Worm (Caenorhabditis elegans): Measurements from ENCODE around the gene trk-1.
A peak's percentile ranks its signal among the peaks of the same experiment; 100 is the strongest.

The trk-1 gene

ce11 chrX:8945011-8945410 lies 5.8 kb downstream of the trk-1 start:
- TF ChIP-seq pax-3 (tag; optimal IDR thresholded peaks at IDR 0.05) (no peak), fkh-8 (tag; optimal IDR thresholded peaks at IDR 0.05) (no peak), efl-1 (optimal IDR thresholded peaks at IDR 0.05) (no peak), efl-1 (GFP tag; optimal IDR thresholded peaks at IDR 0.05 in 1 of 2) (no peak), nhr-237 (tag; optimal IDR thresholded peaks at IDR 0.05) (no peak), swsn-7 (tag; optimal IDR thresholded peaks at IDR 0.05) (no peak), hlh-17 (GFP tag; optimal IDR thresholded peaks at IDR 0.05; ENCODE audit: borderline replicate concordance) (no peak), blmp-1 (tag; optimal IDR thresholded peaks at IDR 0.05) (no peak), pqm-1 (tag; optimal IDR thresholded peaks at IDR 0.05) (no peak), nhr-76 (tag; optimal IDR thresholded peaks at IDR 0.05) (no peak), nhr-19 (GFP tag; conservative IDR thresholded peaks at IDR 0.05) (no peak), rnt-1 (tag; optimal IDR thresholded peaks at IDR 0.05) (no peak)

DNA sequence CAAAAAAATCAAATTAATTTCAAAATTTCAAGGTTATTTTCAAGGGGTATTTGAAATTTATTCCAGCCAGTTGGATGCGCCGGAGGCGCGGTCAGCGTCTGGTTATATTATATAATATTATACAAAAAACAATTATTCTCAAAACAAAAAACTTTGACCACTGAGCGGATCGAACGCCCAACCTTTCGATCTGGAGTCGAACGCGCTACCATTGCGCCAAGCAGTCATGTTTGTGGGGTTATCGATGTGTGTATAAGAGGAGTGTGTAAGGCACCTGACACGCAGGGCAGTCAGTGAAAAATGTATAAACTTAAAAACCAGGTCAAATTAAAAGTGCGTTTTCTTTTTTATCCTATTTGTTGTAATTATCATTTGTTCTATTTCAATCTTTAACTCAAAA lies 6.7 kb downstream of the trk-1 start:
- TF ChIP-seq nhr-90 (tag; optimal IDR thresholded peaks at IDR 0.05; ENCODE audit: poor library complexity) (peak; percentile 50), lir-3 (tag; optimal IDR thresholded peaks at IDR 0.05; ENCODE audit: poor library complexity) (peak; percentile 11), egl-27 (tag; optimal IDR thresholded peaks at IDR 0.05) (no peak), jun-1 (tag; optimal IDR thresholded peaks at IDR 0.05) (no peak), unc-30 (tag; optimal IDR thresholded peaks at IDR 0.05) (no peak), nhr-20 (tag; optimal IDR thresholded peaks at IDR 0.05) (peak; percentile 14), nhr-47 (tag; optimal IDR thresholded peaks at IDR 0.05) (peak; percentile 37), lin-35 (GFP tag; optimal IDR thresholded peaks at IDR 0.05) (peak in 1 of 2 experiments; percentile 42), snu-23 (GFP tag; optimal IDR thresholded peaks at IDR 0.05) (peak; percentile 54), nhr-19 (GFP tag; conservative IDR thresholded peaks at IDR 0.05) (peak; percentile 20; the same call in 1 of the 2 replicates), ceh-88 (GFP tag; IDR thresholded peaks at IDR 0.05) (no peak), egl-13 (tag; optimal IDR thresholded peaks at IDR 0.05) (no peak), xbp-1 (tag; optimal IDR thresholded peaks at IDR 0.05) (no peak), mdl-1 (tag; optimal IDR thresholded peaks at IDR 0.05) (peak in 1 of 2 experiments; percentile 10), skn-1 (tag; optimal IDR thresholded peaks at IDR 0.05) (no peak), lin-13 (GFP tag; optimal IDR thresholded peaks at IDR 0.05) (no peak), rnt-1 (tag; optimal IDR thresholded peaks at IDR 0.05) (peak; percentile 40), ceh-63 (GFP tag; optimal IDR thresholded peaks at IDR 0.05) (no peak), nhr-71 (tag; optimal IDR thresholded peaks at IDR 0.05) (peak; percentile 13), unc-62 (GFP tag; optimal IDR thresholded peaks at IDR 0.05) (no peak), unc-86 (tag; optimal IDR thresholded peaks at IDR 0.05) (no peak)

DNA sequence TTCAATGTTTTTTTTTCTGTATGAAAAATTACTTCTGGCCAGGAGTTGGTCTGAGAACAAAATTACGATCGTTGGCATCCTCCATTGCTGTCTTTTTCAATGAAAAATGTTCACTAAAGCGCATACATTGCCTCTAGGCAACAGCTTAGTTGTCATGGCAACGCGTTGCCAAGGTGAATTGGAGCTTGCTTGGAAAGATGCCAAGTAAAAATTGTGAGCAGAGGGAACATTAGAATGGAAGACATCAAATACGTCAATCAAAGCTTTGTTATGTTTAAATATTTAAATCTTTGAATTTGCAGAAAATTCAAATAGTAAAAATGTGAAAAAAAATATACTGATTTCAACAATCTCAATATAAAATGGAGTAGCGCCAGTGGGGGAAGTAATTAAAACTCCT lies 10.7 kb downstream of the trk-1 start, which contains the start of gene dylt-2:
TSS of gene dylt-2 (minus strand) at position 101 of the 400 bp plus-strand sequence.
- TF ChIP-seq fkh-8 (tag; optimal IDR thresholded peaks at IDR 0.05) (peak; percentile 43), fkh-4 (tag; optimal IDR thresholded peaks at IDR 0.05; ENCODE audit: borderline replicate concordance) (no peak)

DNA sequence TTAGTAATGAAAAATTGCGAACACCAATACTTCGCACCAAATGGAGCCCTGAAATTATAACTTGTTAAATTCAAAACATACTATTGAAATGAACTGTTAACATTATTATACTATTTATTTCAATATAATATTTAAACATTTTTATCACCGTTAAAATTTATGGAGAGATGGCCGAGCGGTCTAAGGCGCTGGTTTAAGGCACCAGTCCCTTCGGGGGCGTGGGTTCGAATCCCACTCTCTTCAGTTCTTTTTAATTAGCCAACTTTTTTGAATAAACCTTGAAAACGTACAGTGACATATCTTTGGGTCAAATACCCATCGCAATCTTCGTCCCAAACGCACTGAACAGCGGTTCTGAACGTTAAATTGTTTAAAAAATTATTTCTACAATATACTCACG lies 11.4 kb downstream of the trk-1 start:
- TF ChIP-seq C04F5.9 (tag; optimal IDR thresholded peaks at IDR 0.05): no peak
- TF ChIP-seq nhr-90 (tag; optimal IDR thresholded peaks at IDR 0.05; ENCODE audit: poor library complexity): peak; percentile 8

ce11 chrX:8934988-8935387 lies 15.8 kb downstream of the trk-1 start:
- TF ChIP-seq tbx-2 (tag; optimal IDR thresholded peaks at IDR 0.05) (no peak), blmp-1 (tag; optimal IDR thresholded peaks at IDR 0.05) (peak; percentile 9), nhr-85 (tag) (peak; percentile 66), sptf-1 (tag; optimal IDR thresholded peaks at IDR 0.05) (no peak), swsn-7 (tag; optimal IDR thresholded peaks at IDR 0.05) (no peak), ama-1 (optimal IDR thresholded peaks at IDR 0.05) (no peak), zag-1 (tag; optimal IDR thresholded peaks at IDR 0.05) (no peak), C04F5.9 (tag; optimal IDR thresholded peaks at IDR 0.05) (no peak), pax-3 (tag; optimal IDR thresholded peaks at IDR 0.05) (no peak), C16A3.4 (tag; optimal IDR thresholded peaks at IDR 0.05) (no peak), tlp-1 (tag; optimal IDR thresholded peaks at IDR 0.05) (no peak), mdl-1 (tag; optimal IDR thresholded peaks at IDR 0.05) (no peak), nhr-84 (tag; optimal IDR thresholded peaks at IDR 0.05) (no peak), lin-39 (tag; optimal IDR thresholded peaks at IDR 0.05) (no peak), unc-98 (GFP tag; IDR thresholded peaks at IDR 0.05) (no peak), ceh-88 (GFP tag; IDR thresholded peaks at IDR 0.05) (no peak), zip-4 (GFP tag; optimal IDR thresholded peaks at IDR 0.05) (no peak)

Measured in whole organism, L1 larva.